Fruit fly (Drosophila melanogaster) whole organism, larva: ENCODE measurements around the gene CG7720.
A peak's percentile ranks its signal among the peaks of the same experiment; 100 is the strongest.

Experiments used
- noc ChIP-seq: fragments of 200-800 bp; sonication (Bioruptor generic); optimal IDR thresholded peaks from 3 replicates; lab custom pipeline; 2019; ENCODE audit warnings: missing biosample characterization, mild to moderate bottlenecking, missing genetic modification characterization, moderate library complexity

Gene CG7720

DNA sequence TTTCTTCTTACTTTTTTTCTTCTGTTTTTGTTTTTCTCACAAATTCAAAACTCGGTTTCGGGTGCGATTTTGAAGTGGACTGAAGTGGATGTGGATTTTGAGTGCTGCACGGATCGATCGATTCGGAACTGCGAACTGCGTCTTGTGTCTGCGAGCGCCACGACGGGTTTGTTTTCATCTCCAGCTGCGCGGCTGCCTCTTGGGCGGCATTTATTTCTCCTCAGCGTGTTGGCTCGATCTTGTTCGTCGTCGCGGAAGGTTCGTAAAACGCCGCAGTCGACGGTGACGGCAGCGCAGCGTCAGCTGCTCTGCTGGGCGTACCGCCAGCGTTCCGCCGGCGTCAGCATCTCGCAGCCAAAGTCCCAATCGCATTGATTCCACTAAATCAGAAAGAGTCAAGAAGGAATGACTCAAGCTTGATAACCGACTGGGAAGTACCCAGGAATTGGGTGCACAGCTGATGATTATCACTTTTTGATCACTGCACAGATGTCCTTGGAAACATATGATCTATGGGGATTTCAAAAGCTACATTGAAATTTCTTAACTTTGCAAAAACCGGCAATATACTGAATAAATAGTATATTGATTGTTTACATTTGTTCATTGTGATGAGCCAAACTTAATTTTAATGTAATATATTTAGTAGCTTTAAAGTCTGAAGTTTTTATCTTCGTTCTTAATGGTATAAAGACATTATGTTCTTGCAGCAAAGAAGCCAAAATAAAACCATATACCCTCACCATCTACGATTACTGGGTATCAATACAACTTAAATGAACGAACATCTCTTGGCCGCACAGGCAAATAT is at the start of gene CG7720:
Gene CG7720 (minus strand): TSS at position 170 of the 811 bp plus-strand sequence.
- TF ChIP-seq noc: peak; percentile 17

DNA sequence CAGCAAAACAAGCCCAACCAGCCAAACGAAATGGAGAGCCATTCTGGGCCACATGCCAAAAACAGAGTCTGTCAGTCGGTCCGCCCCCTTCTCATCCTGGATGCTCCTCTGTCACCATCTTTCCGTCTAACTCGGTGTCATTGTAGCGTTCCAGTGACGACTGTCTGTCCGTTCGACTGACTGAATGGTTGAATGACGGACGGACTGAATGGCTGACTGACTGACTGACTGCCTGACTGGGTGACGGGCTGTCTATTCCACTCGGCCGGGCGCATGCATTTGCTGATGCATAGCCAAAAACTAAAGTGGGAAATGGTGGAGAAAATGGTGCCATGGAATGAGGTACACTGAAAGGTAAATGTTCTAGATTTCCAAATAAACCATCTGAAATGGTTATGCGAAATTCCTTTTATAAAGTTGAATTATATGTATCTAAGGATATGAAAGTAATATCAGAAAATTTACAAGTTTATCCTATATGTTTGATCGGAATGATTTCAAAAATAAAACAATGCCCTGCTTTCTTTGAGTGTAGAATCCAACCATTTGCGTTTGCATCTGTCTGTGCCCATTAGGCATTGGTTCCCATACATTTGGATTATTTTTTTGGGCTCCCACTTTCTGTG is 9.4 kb upstream of the CG7720 start:
- TF ChIP-seq noc: no peak

DNA sequence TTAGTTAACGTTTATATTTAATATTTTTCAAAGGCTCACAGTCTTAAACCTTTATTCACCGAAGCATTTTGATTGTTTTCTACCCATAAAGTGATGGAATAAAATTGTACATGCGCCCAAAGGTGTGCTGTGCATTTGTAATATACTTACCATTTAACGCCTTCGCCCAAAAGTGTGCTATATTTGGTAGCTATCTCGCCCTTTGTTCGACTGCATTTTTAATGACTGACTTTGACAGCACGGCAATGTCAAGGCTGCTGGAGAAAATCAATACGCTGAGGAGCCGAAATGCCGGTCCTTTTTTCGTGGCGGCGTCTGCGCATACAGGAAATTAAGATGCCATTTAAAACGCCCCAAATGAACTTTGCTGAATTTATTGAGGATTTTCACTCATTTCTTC is 3.8 kb upstream of the CG7720 start:
- TF ChIP-seq noc: no peak

- TF ChIP-seq noc: no peak
Observed at dm6 chr3R:18796256-18796655, 1.3 kb upstream of the CG7720 start.

- TF ChIP-seq noc: no peak
Observed at dm6 chr3R:18794051-18794450, 918 bp downstream of the CG7720 start.

DNA sequence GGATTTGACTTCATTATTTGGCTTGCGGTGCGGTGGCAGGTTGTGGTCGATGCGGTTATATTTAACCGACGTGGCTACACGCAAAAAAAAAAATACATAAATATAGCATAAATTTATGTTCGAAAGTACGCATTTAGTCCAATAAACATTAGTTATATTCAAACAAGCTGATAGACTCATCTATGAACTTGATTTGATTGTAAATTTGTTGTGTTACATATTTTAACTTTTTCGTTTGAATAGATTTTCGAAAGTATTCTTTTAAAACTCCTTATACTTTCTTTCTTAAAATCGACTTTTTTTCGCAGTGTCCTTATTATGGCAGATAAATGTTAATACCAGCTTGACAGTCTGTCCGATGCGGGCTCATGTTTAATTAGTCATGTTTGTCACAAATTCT is 4.3 kb downstream of the CG7720 start:
- TF ChIP-seq noc: no peak

- TF ChIP-seq noc: no peak
Observed at dm6 chr3R:18788365-18789147, 6.4 kb downstream of the CG7720 start.

DNA sequence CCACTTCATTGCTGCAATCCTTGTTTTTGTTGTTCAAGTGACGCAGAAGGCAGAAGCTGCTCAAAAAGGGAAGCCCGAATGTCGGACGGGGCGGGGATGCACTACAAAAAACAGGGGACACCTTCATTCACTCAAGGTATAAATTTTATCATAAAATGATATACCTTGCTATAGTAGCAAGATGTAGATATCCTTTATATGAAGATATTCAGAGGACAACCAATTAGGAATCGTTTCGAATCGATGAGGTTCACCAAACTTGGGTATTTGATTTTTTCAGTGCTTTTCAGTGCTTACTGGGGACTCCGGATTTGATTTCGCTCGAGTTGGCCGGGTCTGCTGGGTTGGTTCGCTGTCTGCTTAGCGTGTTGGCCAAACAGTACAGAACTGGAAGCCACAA is 7.7 kb downstream of the CG7720 start:
- TF ChIP-seq noc: no peak

DNA sequence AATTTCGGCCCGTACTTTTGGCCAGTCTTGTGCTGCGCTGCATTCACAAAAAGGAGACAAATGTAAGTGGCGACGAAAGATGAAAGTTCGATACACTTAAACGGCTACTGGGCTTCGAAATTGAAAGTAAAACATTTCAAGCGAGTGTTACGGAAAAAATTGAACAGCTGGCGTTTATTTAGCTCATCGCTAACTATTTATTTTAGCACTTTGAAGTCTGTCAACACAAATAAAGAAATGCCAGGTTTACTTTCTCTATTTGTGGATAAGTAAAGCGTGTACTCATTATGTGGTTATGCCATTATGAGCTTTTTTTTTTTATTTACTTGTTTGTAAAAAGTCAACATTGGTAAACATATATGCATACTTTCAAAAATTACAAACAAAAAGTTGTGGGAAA is 9.2 kb downstream of the CG7720 start:
- peak; percentile 53 for TF ChIP-seq noc

DNA sequence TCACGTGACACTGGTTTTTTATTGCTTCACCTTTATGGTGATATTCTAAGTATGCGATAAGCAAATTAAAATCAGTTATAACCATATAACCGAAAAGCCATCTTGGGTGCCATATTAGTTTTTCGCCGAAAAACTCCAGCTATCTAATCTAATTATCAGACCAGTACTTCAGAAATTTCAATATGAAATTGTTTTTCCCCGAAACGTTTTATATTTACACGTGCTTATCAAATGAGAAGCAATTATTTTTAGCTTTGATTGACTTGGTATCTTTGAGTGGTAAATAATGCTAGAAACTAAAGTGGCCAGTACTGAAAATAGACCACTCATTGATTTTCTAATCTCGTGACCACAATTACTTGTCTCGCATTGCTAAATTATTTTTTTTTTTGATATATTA is 11.8 kb downstream of the CG7720 start:
- no peak for TF ChIP-seq noc

dm6 chr3R:18758548-18759257 is 36.3 kb downstream of the CG7720 start, which contains the start of gene Epg5:
Gene Epg5, minus strand, starts transcription at chr3R:18758873.
- no peak for TF ChIP-seq noc

- TF ChIP-seq noc: no peak
Observed at dm6 chr3R:18749786-18750185, 45.2 kb downstream of the CG7720 start.

DNA sequence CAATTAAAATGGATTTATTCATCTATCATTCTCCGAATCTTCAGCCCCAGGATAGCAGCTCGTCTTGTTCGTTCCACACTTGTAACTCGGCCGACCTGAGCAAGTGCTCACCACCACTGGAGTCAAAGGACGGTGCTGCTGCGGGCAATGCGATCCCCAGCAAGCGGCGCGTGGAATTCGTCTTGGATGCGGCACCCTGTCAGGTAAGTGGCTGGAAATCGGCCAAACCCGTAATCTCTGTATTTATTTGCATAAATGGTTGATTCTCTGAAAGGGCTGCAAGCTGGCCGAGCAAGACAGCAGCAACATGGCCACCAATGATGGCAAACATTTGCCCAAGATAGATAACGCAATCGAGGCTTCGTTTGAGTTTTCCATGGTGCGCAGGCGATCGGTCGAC is 46.9 kb downstream of the CG7720 start:
- TF ChIP-seq noc: no peak

dm6 chr3R:18745961-18746468 is 49.0 kb downstream of the CG7720 start, which contains the start of the genes PGS1 and gwl:
Gene PGS1, minus strand, starts transcription at chr3R:18746041.
Gene gwl, plus strand, starts transcription at chr3R:18746370.
- no peak for TF ChIP-seq noc

dm6 chr3R:18743270-18743922 is 51.6 kb downstream of the CG7720 start, which contains the start of gene Mekk1:
Gene Mekk1, minus strand, starts transcription at chr3R:18743594.
- peak; percentile 62 for TF ChIP-seq noc
